Fruit fly (Drosophila melanogaster): ENCODE data around the gene mRpL36.

mRpL36 gene

DNA sequence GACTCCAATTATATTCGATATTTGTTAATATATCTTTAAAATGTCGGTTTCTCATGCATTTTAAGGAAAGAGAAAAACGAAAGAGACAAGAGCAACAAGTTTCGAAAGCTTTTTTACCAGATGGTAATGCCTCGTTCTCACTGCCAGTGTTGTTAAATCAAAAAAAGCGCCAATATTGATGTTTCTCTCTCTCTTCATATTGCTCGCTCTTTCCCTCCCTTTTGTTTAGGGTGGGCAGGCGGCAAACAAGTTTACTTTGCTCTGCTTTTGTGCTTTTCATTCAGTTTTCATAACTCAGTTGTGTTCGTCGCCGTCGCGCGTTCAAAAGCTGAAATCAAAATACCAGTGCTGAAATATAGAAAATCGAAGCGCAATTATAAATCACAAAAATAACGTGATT is 43.1 kb downstream of the mRpL36 start (continued):
- TF ChIP-seq Smox (GFP tag; optimal IDR thresholded peaks at IDR 0.05) (peak; percentile 28), CG8632 (GFP tag; optimal IDR thresholded peaks at IDR 0.05) (peak; percentile 28), CG11294 (GFP tag; IDR thresholded peaks at IDR 0.05) (no peak), CG10669 (GFP tag; optimal IDR thresholded peaks at IDR 0.05) (no peak), lz (GFP tag; optimal IDR thresholded peaks at IDR 0.05) (peak; percentile 51), net (GFP tag; optimal IDR thresholded peaks at IDR 0.05) (peak; percentile 62), CG6276 (GFP tag; optimal IDR thresholded peaks at IDR 0.05) (no peak), fkh (GFP tag; optimal IDR thresholded peaks at IDR 0.05) (peak; percentile 88), CG32006 (GFP tag; optimal IDR thresholded peaks at IDR 0.05) (no peak), CG8319 (GFP tag; optimal IDR thresholded peaks at IDR 0.05) (peak; percentile 8), cyc (GFP tag; optimal IDR thresholded peaks at IDR 0.05) (no peak), CG6854 (GFP tag; optimal IDR thresholded peaks at IDR 0.05) (peak; percentile 71), CG6163 (GFP tag; IDR thresholded peaks at IDR 0.05) (peak; percentile 74; the same call in 2 of the 3 replicates), CG3919 (GFP tag; optimal IDR thresholded peaks at IDR 0.05) (peak; percentile 63), Lpt (GFP tag; optimal IDR thresholded peaks at IDR 0.05) (no peak), Hr39 (GFP tag; optimal IDR thresholded peaks at IDR 0.05) (no peak), Eip75B (GFP tag; optimal IDR thresholded peaks at IDR 0.05) (peak; percentile 41)

DNA sequence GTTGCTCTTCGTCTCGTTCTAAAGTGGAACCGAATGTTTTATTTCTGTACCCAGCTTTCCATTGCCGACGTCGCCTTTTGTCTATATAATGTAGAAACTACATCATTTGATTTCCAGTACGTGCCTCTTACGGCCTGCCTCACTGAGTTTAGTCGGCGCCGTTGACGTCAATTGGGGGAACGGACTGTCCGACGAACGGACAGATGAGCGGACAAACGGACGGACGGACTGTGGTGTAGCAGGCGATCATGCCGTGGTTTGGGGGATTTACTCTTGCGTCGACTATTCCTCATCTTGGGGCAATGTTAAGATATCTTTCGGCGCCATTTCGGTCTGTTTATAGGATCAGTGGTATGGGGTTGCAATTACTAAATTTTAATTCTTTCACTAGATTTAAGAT is 44.1 kb downstream of the mRpL36 start:
- no peak for TF ChIP-seq Eip75B (GFP tag; optimal IDR thresholded peaks at IDR 0.05)
- TF ChIP-seq Hr39 (GFP tag; optimal IDR thresholded peaks at IDR 0.05) = no peak
- TF ChIP-seq dac (GFP tag; optimal IDR thresholded peaks at IDR 0.05) = no peak
- TF ChIP-seq esn (GFP tag; optimal IDR thresholded peaks at IDR 0.05) = no peak
- TF ChIP-seq CG6276 (GFP tag; optimal IDR thresholded peaks at IDR 0.05) = no peak
- TF ChIP-seq Met (GFP tag; optimal IDR thresholded peaks at IDR 0.05) = no peak
- TF ChIP-seq CG11902 (GFP tag; optimal IDR thresholded peaks at IDR 0.05) = no peak
- TF ChIP-seq CG6854 (GFP tag; optimal IDR thresholded peaks at IDR 0.05) = no peak
- TF ChIP-seq CG8632 (GFP tag; optimal IDR thresholded peaks at IDR 0.05) = no peak
- TF ChIP-seq Ets21C (GFP tag; optimal IDR thresholded peaks at IDR 0.05) = no peak
- TF ChIP-seq lz (GFP tag; optimal IDR thresholded peaks at IDR 0.05) = no peak
- no peak for TF ChIP-seq CG31627 (GFP tag; optimal IDR thresholded peaks at IDR 0.05)
- no peak for TF ChIP-seq pdm3 (GFP tag; optimal IDR thresholded peaks at IDR 0.05)
- no peak for TF ChIP-seq CG32006 (GFP tag; optimal IDR thresholded peaks at IDR 0.05)
- TF ChIP-seq vri (GFP tag; optimal IDR thresholded peaks at IDR 0.05) = no peak
- no peak for TF ChIP-seq Eip93F (GFP tag; optimal IDR thresholded peaks at IDR 0.05)
- no peak for TF ChIP-seq spab (GFP tag; optimal IDR thresholded peaks at IDR 0.05)
- no peak for TF ChIP-seq CG6163 (GFP tag; IDR thresholded peaks at IDR 0.05)
- no peak for TF ChIP-seq CG15336 (GFP tag; IDR thresholded peaks at IDR 0.05)
- no peak for TF ChIP-seq Smox (GFP tag; optimal IDR thresholded peaks at IDR 0.05)

DNA sequence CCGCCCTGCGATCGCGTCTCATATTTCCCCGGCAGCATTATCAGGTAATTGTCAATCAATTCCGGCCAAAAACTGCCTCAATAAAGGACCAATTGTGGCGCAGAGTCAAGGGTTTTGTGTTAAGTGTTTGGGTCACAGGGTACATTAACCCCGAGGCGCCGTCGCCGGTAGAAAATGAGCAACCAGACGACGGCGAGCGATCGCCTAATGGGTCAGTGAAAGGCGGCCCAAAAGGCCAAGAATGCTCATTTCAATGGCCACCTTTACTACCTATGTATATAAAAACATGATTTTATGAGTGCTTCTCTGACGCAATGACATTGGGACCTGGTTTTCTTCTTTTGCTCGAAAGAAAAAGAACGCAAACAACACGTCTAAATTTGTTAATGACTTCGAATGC is 45.3 kb downstream of the mRpL36 start:
- no peak for TF ChIP-seq CG3032 (tag; optimal IDR thresholded peaks at IDR 0.05)
- no peak for TF ChIP-seq CG11294 (GFP tag; IDR thresholded peaks at IDR 0.05)
- no peak for TF ChIP-seq CG4318 (GFP tag; optimal IDR thresholded peaks at IDR 0.05)
- no peak for TF ChIP-seq Blimp-1 (GFP tag; optimal IDR thresholded peaks at IDR 0.05)
- TF ChIP-seq Ets21C (GFP tag; optimal IDR thresholded peaks at IDR 0.05) = no peak
- no peak for TF ChIP-seq fd59A (GFP tag; optimal IDR thresholded peaks at IDR 0.05)
- TF ChIP-seq CG16779 (tag; optimal IDR thresholded peaks at IDR 0.05) = no peak
- TF ChIP-seq Hr38 (GFP tag; optimal IDR thresholded peaks at IDR 0.05) = no peak
- no peak for TF ChIP-seq Hr4 (GFP tag; optimal IDR thresholded peaks at IDR 0.05)
- TF ChIP-seq vri (GFP tag; optimal IDR thresholded peaks at IDR 0.05) = no peak
- TF ChIP-seq Eip78C (GFP tag) = no peak
- no peak for TF ChIP-seq CG7368 (GFP tag; optimal IDR thresholded peaks at IDR 0.05)
- no peak for TF ChIP-seq dsx (GFP tag; optimal IDR thresholded peaks at IDR 0.05; ENCODE audit: poor library complexity, severe bottlenecking)
- no peak for TF ChIP-seq CG1621 (tag; optimal IDR thresholded peaks at IDR 0.05)
- TF ChIP-seq Lpt (GFP tag; optimal IDR thresholded peaks at IDR 0.05) = no peak
- no peak for TF ChIP-seq CG10669 (GFP tag; optimal IDR thresholded peaks at IDR 0.05)
- no peak for TF ChIP-seq svp (GFP tag)
- TF ChIP-seq net (GFP tag; optimal IDR thresholded peaks at IDR 0.05) = no peak

Measured in whole organism, prepupa.